Worm (Caenorhabditis elegans): ENCODE measurements around the gene T22F3.7.

T22F3.7 gene

ce11 chrV:3579795-3580194 is 20.7 kb downstream of the T22F3.7 start (continued):
- peak in 2 of 3 experiments; percentile 29 to 76 for TF ChIP-seq ceh-82 (tag; optimal IDR thresholded peaks at IDR 0.05)
- TF ChIP-seq pax-3 (tag; optimal IDR thresholded peaks at IDR 0.05) = no peak
- no peak for TF ChIP-seq tlp-1 (tag; optimal IDR thresholded peaks at IDR 0.05)
- TF ChIP-seq ceh-8 (GFP tag; optimal IDR thresholded peaks at IDR 0.05) = no peak
- TF ChIP-seq ama-1 (optimal IDR thresholded peaks at IDR 0.05) = no peak
- no peak for TF ChIP-seq sup-37 (GFP tag; optimal IDR thresholded peaks at IDR 0.05)
- TF ChIP-seq nhr-77 (tag; optimal IDR thresholded peaks at IDR 0.05) = peak; percentile 25
- TF ChIP-seq nhr-84 (tag; optimal IDR thresholded peaks at IDR 0.05) = no peak
- TF ChIP-seq nhr-76 (tag; optimal IDR thresholded peaks at IDR 0.05) = no peak
- TF ChIP-seq lin-39 (tag; optimal IDR thresholded peaks at IDR 0.05) = no peak
- no peak for TF ChIP-seq lir-3 (tag; optimal IDR thresholded peaks at IDR 0.05; ENCODE audit: poor library complexity)
- TF ChIP-seq pag-3 (tag; optimal IDR thresholded peaks at IDR 0.05; ENCODE audit: borderline replicate concordance, insufficient read depth) = no peak
- peak; percentile 67 for TF ChIP-seq nhr-20 (tag; optimal IDR thresholded peaks at IDR 0.05)
- TF ChIP-seq snpc-4 (tag; optimal IDR thresholded peaks at IDR 0.05) = no peak
- peak; percentile 62 to 81 (median 65) for TF ChIP-seq dpl-1 (GFP tag; optimal IDR thresholded peaks at IDR 0.05)
- no peak for TF ChIP-seq nhr-90 (tag; optimal IDR thresholded peaks at IDR 0.05; ENCODE audit: poor library complexity)
- TF ChIP-seq C16A3.4 (tag; optimal IDR thresholded peaks at IDR 0.05) = peak; percentile 15
- TF ChIP-seq mab-9 (GFP tag; IDR thresholded peaks at IDR 0.05) = no peak
- TF ChIP-seq nhr-85 (tag) = peak; percentile 57
- peak; percentile 86 for TF ChIP-seq lin-15B (tag; optimal IDR thresholded peaks at IDR 0.05)
- TF ChIP-seq egl-13 (tag; optimal IDR thresholded peaks at IDR 0.05) = no peak
- TF ChIP-seq mep-1 (tag; optimal IDR thresholded peaks at IDR 0.05) = peak; percentile 61
- TF ChIP-seq nhr-19 (GFP tag; conservative IDR thresholded peaks at IDR 0.05) = peak; percentile 29; the same call in 1 of the 2 replicates
- TF ChIP-seq efl-1 (optimal IDR thresholded peaks at IDR 0.05) = peak; percentile 46 to 68
- TF ChIP-seq efl-1 (GFP tag; optimal IDR thresholded peaks at IDR 0.05 in 1 of 2) = peak; percentile 82 to 96
- TF ChIP-seq hlh-17 (GFP tag; optimal IDR thresholded peaks at IDR 0.05; ENCODE audit: borderline replicate concordance) = no peak
- TF ChIP-seq fos-1 (tag; optimal IDR thresholded peaks at IDR 0.05) = peak; percentile 42
- TF ChIP-seq sptf-1 (tag; optimal IDR thresholded peaks at IDR 0.05) = no peak
- TF ChIP-seq skn-1 (tag; optimal IDR thresholded peaks at IDR 0.05) = peak; percentile 27
- TF ChIP-seq C34B4.2 (tag; optimal IDR thresholded peaks at IDR 0.05) = no peak

- TF ChIP-seq hpl-2 (GFP tag; optimal IDR thresholded peaks at IDR 0.05) (no peak), dpl-1 (GFP tag; optimal IDR thresholded peaks at IDR 0.05) (peak in 1 of 3 experiments; percentile 11), sptf-1 (tag; optimal IDR thresholded peaks at IDR 0.05) (no peak), lin-15B (tag; optimal IDR thresholded peaks at IDR 0.05) (no peak), blmp-1 (tag; optimal IDR thresholded peaks at IDR 0.05) (no peak), nhr-71 (tag; optimal IDR thresholded peaks at IDR 0.05) (no peak), nhr-19 (GFP tag; conservative IDR thresholded peaks at IDR 0.05) (no peak), mep-1 (tag; optimal IDR thresholded peaks at IDR 0.05) (no peak), mab-9 (GFP tag; IDR thresholded peaks at IDR 0.05) (no peak), nhr-85 (tag) (no peak), snu-23 (GFP tag; optimal IDR thresholded peaks at IDR 0.05) (no peak), isw-1 (GFP tag; IDR thresholded peaks at IDR 0.05) (no peak), lin-14 (GFP tag; optimal IDR thresholded peaks at IDR 0.05) (peak; percentile 29), F16B12.6 (tag; optimal IDR thresholded peaks at IDR 0.05) (no peak), fkh-8 (tag; optimal IDR thresholded peaks at IDR 0.05) (peak; percentile 27), dsc-1 (tag; optimal IDR thresholded peaks at IDR 0.05) (peak; percentile 6), C34B4.2 (tag; optimal IDR thresholded peaks at IDR 0.05) (no peak), hlh-4 (tag; optimal IDR thresholded peaks at IDR 0.05) (no peak), unc-98 (GFP tag; IDR thresholded peaks at IDR 0.05) (no peak), aly-2 (tag; optimal IDR thresholded peaks at IDR 0.05) (no peak), fos-1 (tag; optimal IDR thresholded peaks at IDR 0.05) (no peak), unc-130 (tag; optimal IDR thresholded peaks at IDR 0.05) (no peak), ama-1 (optimal IDR thresholded peaks at IDR 0.05) (no peak), pag-3 (tag; optimal IDR thresholded peaks at IDR 0.05; ENCODE audit: borderline replicate concordance, insufficient read depth) (no peak), nhr-237 (tag; optimal IDR thresholded peaks at IDR 0.05) (no peak), lin-35 (GFP tag; optimal IDR thresholded peaks at IDR 0.05) (no peak), fkh-4 (tag; optimal IDR thresholded peaks at IDR 0.05; ENCODE audit: borderline replicate concordance) (no peak), grh-1 (GFP tag; IDR thresholded peaks at IDR 0.05) (no peak), ceh-82 (tag; optimal IDR thresholded peaks at IDR 0.05) (no peak), ceh-63 (GFP tag; optimal IDR thresholded peaks at IDR 0.05) (no peak), efl-1 (optimal IDR thresholded peaks at IDR 0.05) (no peak), efl-1 (GFP tag; optimal IDR thresholded peaks at IDR 0.05 in 1 of 2) (peak in 1 of 2 experiments; percentile 88), nhr-76 (tag; optimal IDR thresholded peaks at IDR 0.05) (no peak), elt-2 (tag; optimal IDR thresholded peaks at IDR 0.05) (no peak), mef-2 (tag; optimal IDR thresholded peaks at IDR 0.05) (no peak)
These were observed 21.2 kb downstream of the T22F3.7 start for ce11 chrV:3579248-3579647.

Data from whole organism, L1 larva.